Fruit fly (Drosophila melanogaster) whole organism, adult: ENCODE measurements around the gene EMC4.

Source experiments
- CG11617 ChIP-seq: fragments of 200-800 bp; sonication (Bioruptor generic); optimal IDR thresholded peaks from 2 replicates; lab custom pipeline; 2017; ENCODE audit warnings: mild to moderate bottlenecking, missing biosample characterization, missing genetic modification reagents, missing genetic modification characterization
- CG12768 ChIP-seq: fragments of 200-800 bp; sonication (Bioruptor generic); optimal IDR thresholded peaks from 2 replicates; lab custom pipeline; 2017; ENCODE audit warnings: missing biosample characterization, missing genetic modification characterization, mild to moderate bottlenecking, moderate library complexity, missing genetic modification reagents
- CG14711 ChIP-seq: fragments of 200-800 bp; sonication (Bioruptor generic); optimal IDR thresholded peaks from 2 replicates; lab custom pipeline; 2018; ENCODE audit warnings: missing biosample characterization, mild to moderate bottlenecking, missing genetic modification characterization, moderate library complexity
- CG1620 ChIP-seq: fragments of 200-800 bp; sonication (Bioruptor generic); optimal IDR thresholded peaks from 2 replicates; lab custom pipeline; 2016; ENCODE audit warnings: missing biosample characterization, missing genetic modification characterization
- CG33017 ChIP-seq: fragments of 200-800 bp; sonication (Bioruptor generic); optimal IDR thresholded peaks from 2 replicates; lab custom pipeline; 2018; ENCODE audit warnings: missing biosample characterization, mild to moderate bottlenecking, missing genetic modification characterization, moderate library complexity
- CG5204 ChIP-seq: fragments of 200-800 bp; sonication (Bioruptor generic); optimal IDR thresholded peaks from 2 replicates; lab custom pipeline; 2016; ENCODE audit warnings: missing biosample characterization, missing genetic modification characterization
- CG7045 ChIP-seq: fragments of 200-800 bp; sonication (Bioruptor generic); optimal IDR thresholded peaks from 2 replicates; lab custom pipeline; 2017; ENCODE audit warnings: missing biosample characterization, mild to moderate bottlenecking, missing genetic modification characterization
- CG7101 ChIP-seq: fragments of 200-800 bp; sonication (Bioruptor generic); optimal IDR thresholded peaks from 2 replicates; lab custom pipeline; 2018; ENCODE audit warnings: missing biosample characterization, mild to moderate bottlenecking, missing genetic modification characterization, moderate library complexity
- Clk ChIP-seq: fragments of 200-800 bp; sonication (Bioruptor generic); optimal IDR thresholded peaks from 2 replicates; lab custom pipeline; 2017; ENCODE audit warnings: missing biosample characterization, missing genetic modification characterization
- Crg-1 ChIP-seq: fragments of 200-800 bp; sonication (Bioruptor generic); optimal IDR thresholded peaks from 2 replicates; lab custom pipeline; 2016; ENCODE audit warnings: missing biosample characterization, missing genetic modification characterization
- Hr96 ChIP-seq: fragments of 200-800 bp; sonication (Bioruptor generic); optimal IDR thresholded peaks from 2 replicates; lab custom pipeline; 2016; ENCODE audit warnings: missing biosample characterization, missing genetic modification characterization
- Mnt ChIP-seq: fragments of 200-800 bp; sonication (Bioruptor generic); optimal IDR thresholded peaks from 2 replicates; lab custom pipeline; 2016; ENCODE audit warnings: missing biosample characterization, mild to moderate bottlenecking, missing genetic modification characterization
- bab1 ChIP-seq: fragments of 200-800 bp; sonication (Bioruptor generic); optimal IDR thresholded peaks from 3 replicates; lab custom pipeline; 2019; ENCODE audit warnings: missing biosample characterization, mild to moderate bottlenecking, missing genetic modification characterization, moderate library complexity
- cic ChIP-seq: fragments of 200-800 bp; sonication (Bioruptor generic); optimal IDR thresholded peaks from 2 replicates; lab custom pipeline; 2017; ENCODE audit warnings: missing biosample characterization, mild to moderate bottlenecking, missing genetic modification characterization, moderate library complexity
- cnc ChIP-seq, 2 experiments: fragments of >200 bp; optimal IDR thresholded peaks; 2 replicates each; lab custom pipeline; 2017
- kay ChIP-seq: fragments of 200-800 bp; sonication (Bioruptor generic); peaks from one replicate; lab custom pipeline; 2016; ENCODE audit warnings: missing biosample characterization, missing genetic modification characterization, borderline replicate concordance
- ovo ChIP-seq: fragments of 200-800 bp; sonication (Bioruptor generic); optimal IDR thresholded peaks from 2 replicates; lab custom pipeline; 2016; ENCODE audit warnings: missing biosample characterization, missing genetic modification characterization
- pad ChIP-seq: fragments of 200-800 bp; sonication (Bioruptor generic); optimal IDR thresholded peaks from 3 replicates; lab custom pipeline; 2017; ENCODE audit warnings: missing biosample characterization, missing genetic modification characterization, mild to moderate bottlenecking, moderate library complexity, missing genetic modification reagents
- tj ChIP-seq: fragments of 200-800 bp; sonication (Bioruptor generic); optimal IDR thresholded peaks from 3 replicates; lab custom pipeline; 2017; ENCODE audit warnings: missing biosample characterization, mild to moderate bottlenecking, missing genetic modification characterization, moderate library complexity
- toe ChIP-seq: fragments of 200-800 bp; sonication (Bioruptor generic); optimal IDR thresholded peaks from 2 replicates; lab custom pipeline; 2016; ENCODE audit warnings: missing biosample characterization, missing genetic modification characterization

The EMC4 gene

dm6 chr3L:22880914-22881313 is 12.9 kb upstream of the EMC4 start, which contains the start of gene slif:
Gene slif, plus strand, starts transcription at chr3L:22881045.
- no peak for TF ChIP-seq CG1620 (GFP tag; lab: Kevin White, UChicago)
- no peak for TF ChIP-seq Mnt (GFP tag; lab: Kevin White, UChicago)
- TF ChIP-seq CG11617 (GFP tag; lab: Kevin White, UChicago), result no peak
- no peak for TF ChIP-seq ovo (GFP tag; lab: Kevin White, UChicago)
- TF ChIP-seq Hr96, result no peak
- no peak for TF ChIP-seq CG7045 (GFP tag; lab: Kevin White, UChicago)
- TF ChIP-seq Crg-1 (GFP tag; lab: Kevin White, UChicago), result no peak
- no peak for TF ChIP-seq tj (GFP tag; lab: Kevin White, UChicago)
- TF ChIP-seq CG33017, result no peak
- TF ChIP-seq cic (GFP tag; lab: Kevin White, UChicago), result no peak
- no peak for TF ChIP-seq Clk (GFP tag; lab: Kevin White, UChicago)
- no peak for TF ChIP-seq pad (GFP tag; lab: Kevin White, UChicago)

dm6 chr3L:22879344-22879723 is 11.3 kb upstream of the EMC4 start:
- TF ChIP-seq CG12768 (GFP tag; lab: Kevin White, UChicago) (no peak), cic (GFP tag; lab: Kevin White, UChicago) (no peak), CG7101 (tag; lab: Kevin White, UChicago) (no peak), Clk (GFP tag; lab: Kevin White, UChicago) (no peak), kay (GFP tag; lab: Kevin White, UChicago) (no peak), CG14711 (tag; lab: Kevin White, UChicago) (no peak), CG1620 (GFP tag; lab: Kevin White, UChicago) (no peak), CG7045 (GFP tag; lab: Kevin White, UChicago) (no peak), CG11617 (GFP tag; lab: Kevin White, UChicago) (no peak), cnc (optimal IDR thresholded peaks at IDR 0.05; lab: Kevin White, UChicago) (no peak), Crg-1 (GFP tag; lab: Kevin White, UChicago) (no peak), ovo (GFP tag; lab: Kevin White, UChicago) (no peak), Hr96 (no peak), Mnt (GFP tag; lab: Kevin White, UChicago) (no peak), pad (GFP tag; lab: Kevin White, UChicago) (no peak), tj (GFP tag; lab: Kevin White, UChicago) (no peak), bab1 (GFP tag; lab: Kevin White, UChicago) (no peak), toe (GFP tag; lab: Kevin White, UChicago) (no peak), CG33017 (no peak), CG5204 (GFP tag; lab: Kevin White, UChicago) (no peak)

- TF ChIP-seq CG14711 (tag; lab: Kevin White, UChicago) (peak; percentile 98), toe (GFP tag; lab: Kevin White, UChicago) (peak; percentile 99), CG7101 (tag; lab: Kevin White, UChicago) (peak; percentile 100), ovo (GFP tag; lab: Kevin White, UChicago) (peak; percentile 95), CG7045 (GFP tag; lab: Kevin White, UChicago) (peak; percentile 99), cnc (optimal IDR thresholded peaks at IDR 0.05; lab: Kevin White, UChicago) (no peak), kay (GFP tag; lab: Kevin White, UChicago) (no peak), CG5204 (GFP tag; lab: Kevin White, UChicago) (peak; percentile 99), CG33017 (peak; percentile 99), tj (GFP tag; lab: Kevin White, UChicago) (peak; percentile 94), CG12768 (GFP tag; lab: Kevin White, UChicago) (peak; percentile 100), CG11617 (GFP tag; lab: Kevin White, UChicago) (peak; percentile 99), Mnt (GFP tag; lab: Kevin White, UChicago) (peak; percentile 99), pad (GFP tag; lab: Kevin White, UChicago) (peak; percentile 96), Clk (GFP tag; lab: Kevin White, UChicago) (peak; percentile 99), Hr96 (peak; percentile 99), CG1620 (GFP tag; lab: Kevin White, UChicago) (peak; percentile 99), Crg-1 (GFP tag; lab: Kevin White, UChicago) (peak; percentile 99), bab1 (GFP tag; lab: Kevin White, UChicago) (peak; percentile 100), cic (GFP tag; lab: Kevin White, UChicago) (peak; percentile 97)
These were observed 10.8 kb upstream of the EMC4 start, which contains the start of the genes Chro and Ssl1 for dm6 chr3L:22878723-22879343. Gene Chro, minus strand, starts transcription at chr3L:22878984. Gene Ssl1, plus strand, starts transcription at chr3L:22879089.

dm6 chr3L:22877934-22878333 is 9.9 kb upstream of the EMC4 start:
- TF ChIP-seq CG12768 (GFP tag; lab: Kevin White, UChicago) (peak; percentile 3), ovo (GFP tag; lab: Kevin White, UChicago) (peak; percentile 26), Clk (GFP tag; lab: Kevin White, UChicago) (no peak), toe (GFP tag; lab: Kevin White, UChicago) (no peak), Mnt (GFP tag; lab: Kevin White, UChicago) (peak; percentile 1), pad (GFP tag; lab: Kevin White, UChicago) (no peak), CG33017 (no peak), tj (GFP tag; lab: Kevin White, UChicago) (peak; percentile 39), CG7101 (tag; lab: Kevin White, UChicago) (peak; percentile 38), cnc (optimal IDR thresholded peaks at IDR 0.05; lab: Kevin White, UChicago) (no peak), kay (GFP tag; lab: Kevin White, UChicago) (no peak), CG1620 (GFP tag; lab: Kevin White, UChicago) (no peak), Crg-1 (GFP tag; lab: Kevin White, UChicago) (no peak), CG7045 (GFP tag; lab: Kevin White, UChicago) (no peak), bab1 (GFP tag; lab: Kevin White, UChicago) (no peak), Hr96 (no peak)

- peak; percentile 35 for TF ChIP-seq Mnt (GFP tag; lab: Kevin White, UChicago)
- TF ChIP-seq CG5204 (GFP tag; lab: Kevin White, UChicago), result no peak
- no peak for TF ChIP-seq CG7045 (GFP tag; lab: Kevin White, UChicago)
- TF ChIP-seq CG33017, result no peak
- no peak for TF ChIP-seq cic (GFP tag; lab: Kevin White, UChicago)
- TF ChIP-seq kay (GFP tag; lab: Kevin White, UChicago), result no peak
- TF ChIP-seq bab1 (GFP tag; lab: Kevin White, UChicago), result peak; percentile 62
- TF ChIP-seq ovo (GFP tag; lab: Kevin White, UChicago), result no peak
- peak; percentile 96 for TF ChIP-seq CG14711 (tag; lab: Kevin White, UChicago)
- TF ChIP-seq Hr96, result no peak
- peak; percentile 27 for TF ChIP-seq CG12768 (GFP tag; lab: Kevin White, UChicago)
- peak; percentile 65 for TF ChIP-seq tj (GFP tag; lab: Kevin White, UChicago)
- peak; percentile 8 for TF ChIP-seq CG11617 (GFP tag; lab: Kevin White, UChicago)
- no peak for TF ChIP-seq Clk (GFP tag; lab: Kevin White, UChicago)
- peak; percentile 79 to 89 for TF ChIP-seq cnc (optimal IDR thresholded peaks at IDR 0.05; lab: Kevin White, UChicago)
- peak; percentile 38 for TF ChIP-seq CG7101 (tag; lab: Kevin White, UChicago)
- TF ChIP-seq Crg-1 (GFP tag; lab: Kevin White, UChicago), result no peak
- TF ChIP-seq toe (GFP tag; lab: Kevin White, UChicago), result no peak
- no peak for TF ChIP-seq CG1620 (GFP tag; lab: Kevin White, UChicago)
- peak; percentile 81 for TF ChIP-seq pad (GFP tag; lab: Kevin White, UChicago)
These were observed 3.9 kb upstream of the EMC4 start, which contains the start of the genes CG11109 and Arf1 for dm6 chr3L:22871845-22872361. Gene CG11109, plus strand, starts transcription at chr3L:22872200. Gene Arf1, minus strand, starts transcription at chr3L:22872231.
